Worm (Caenorhabditis elegans): ENCODE results near the gene T01G5.7.
A peak's percentile ranks its signal among the peaks of the same experiment; 100 is the strongest.

T01G5.7 gene

DNA sequence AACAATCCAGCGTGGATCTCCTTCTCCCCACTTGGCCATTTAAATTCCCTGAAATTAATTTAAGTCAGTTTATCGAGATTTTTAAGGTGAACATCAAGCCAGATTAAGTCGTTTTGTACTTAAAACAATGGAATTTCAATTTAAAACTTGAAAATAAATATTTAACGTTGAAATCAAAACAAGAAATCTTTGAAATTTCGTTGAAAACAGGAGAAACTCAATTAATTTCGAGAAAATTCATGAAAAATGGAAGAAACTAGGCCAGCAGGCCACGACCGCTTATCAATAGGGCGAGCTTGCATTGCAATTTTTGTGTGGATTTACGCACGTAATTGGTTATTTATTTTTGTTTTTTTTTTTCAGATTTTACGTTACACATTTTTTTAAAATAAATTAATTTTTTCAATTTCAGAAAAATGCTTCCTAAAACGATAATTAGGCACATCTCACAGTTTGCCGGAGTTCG is 26.4 kb upstream of the T01G5.7 start, which contains the start of the genes ahsa-1 and C01G10.7:
Gene ahsa-1 (minus strand): TSS at position 51 of the 466 bp plus-strand sequence.
Gene C01G10.7 (plus strand): TSS at position 413 of the 466 bp plus-strand sequence.
- TF ChIP-seq nhr-6 (tag; optimal IDR thresholded peaks at IDR 0.05): peak; percentile 99
- TF ChIP-seq php-3 (GFP tag; IDR thresholded peaks at IDR 0.05): no peak
- no peak for TF ChIP-seq hlh-30 (tag; optimal IDR thresholded peaks at IDR 0.05; ENCODE audit: insufficient read depth)
- peak; percentile 70 for TF ChIP-seq F37D6.2 (tag; optimal IDR thresholded peaks at IDR 0.05)
- no peak for TF ChIP-seq Y5F2A.4 (GFP tag; optimal IDR thresholded peaks at IDR 0.05)
- TF ChIP-seq unc-62 (GFP tag; optimal IDR thresholded peaks at IDR 0.05 in 1 of 2): no peak
- no peak for TF ChIP-seq unc-62 (tag; optimal IDR thresholded peaks at IDR 0.05)
- TF ChIP-seq spr-1 (tag; optimal IDR thresholded peaks at IDR 0.05): peak; percentile 46
- TF ChIP-seq ama-1 (optimal IDR thresholded peaks at IDR 0.05): no peak
- peak; percentile 52; the same call in 1 of the 2 replicates for TF ChIP-seq mdt-29 (GFP tag; IDR thresholded peaks at IDR 0.05)
- no peak for TF ChIP-seq dve-1 (tag; optimal IDR thresholded peaks at IDR 0.05; ENCODE audit: insufficient read depth)
- no peak for TF ChIP-seq Y105C5A.15 (GFP tag; IDR thresholded peaks at IDR 0.05)
- no peak for TF ChIP-seq zip-11 (GFP tag; IDR thresholded peaks at IDR 0.05)
- TF ChIP-seq zag-1 (tag; optimal IDR thresholded peaks at IDR 0.05): no peak
- TF ChIP-seq daf-16 (GFP tag; optimal IDR thresholded peaks at IDR 0.05): peak in 1 of 2 experiments; percentile 72
- no peak for TF ChIP-seq daf-16 (tag; optimal IDR thresholded peaks at IDR 0.05)
- TF ChIP-seq nhr-10 (tag; optimal IDR thresholded peaks at IDR 0.05): peak; percentile 8
- peak; percentile 87 for TF ChIP-seq T20F7.1 (GFP tag; optimal IDR thresholded peaks at IDR 0.05)
- peak; percentile 46; the same call in 1 of the 2 replicates for TF ChIP-seq nhr-42 (GFP tag; IDR thresholded peaks at IDR 0.05)
- TF ChIP-seq lin-38 (GFP tag; IDR thresholded peaks at IDR 0.05): peak; percentile 99
- TF ChIP-seq ceh-82 (tag; optimal IDR thresholded peaks at IDR 0.05): no peak
- TF ChIP-seq lir-3 (tag; optimal IDR thresholded peaks at IDR 0.05): no peak
- peak; percentile 88 for TF ChIP-seq nhr-77 (tag; optimal IDR thresholded peaks at IDR 0.05)
- no peak for TF ChIP-seq snpc-4 (tag; optimal IDR thresholded peaks at IDR 0.05)
- TF ChIP-seq nhr-48 (tag; optimal IDR thresholded peaks at IDR 0.05): no peak
- peak; percentile 86 for TF ChIP-seq dmd-9 (GFP tag; IDR thresholded peaks at IDR 0.05)
- TF ChIP-seq pha-4 (GFP tag; IDR thresholded peaks at IDR 0.05): peak; percentile 54; the same call in 1 of the 2 replicates
- TF ChIP-seq pha-4 (tag; optimal IDR thresholded peaks at IDR 0.05): peak; percentile 97
- TF ChIP-seq lin-1 (GFP tag; IDR thresholded peaks at IDR 0.05): no peak
- TF ChIP-seq ZK546.5 (tag; optimal IDR thresholded peaks at IDR 0.05): no peak
- peak; percentile 45 to 64; a peak in 2 of 4 replicates for TF ChIP-seq madf-5 (GFP tag; IDR thresholded peaks at IDR 0.05)
- no peak for TF ChIP-seq jun-1 (tag; optimal IDR thresholded peaks at IDR 0.05)
- TF ChIP-seq mdl-1 (tag; optimal IDR thresholded peaks at IDR 0.05): peak in 1 of 2 experiments; percentile 13
- no peak for TF ChIP-seq nhr-41 (GFP tag; IDR thresholded peaks at IDR 0.05)
- no peak for TF ChIP-seq F10B5.3 (tag; optimal IDR thresholded peaks at IDR 0.05)
- no peak for TF ChIP-seq zip-2 (tag; optimal IDR thresholded peaks at IDR 0.05)
- no peak for TF ChIP-seq nhr-111 (GFP tag; optimal IDR thresholded peaks at IDR 0.05)
- TF ChIP-seq attf-4 (tag; optimal IDR thresholded peaks at IDR 0.05): no peak
- no peak for TF ChIP-seq Y75B8A.6 (GFP tag; IDR thresholded peaks at IDR 0.05)
- TF ChIP-seq pqm-1 (tag; optimal IDR thresholded peaks at IDR 0.05): peak; percentile 72
- no peak for TF ChIP-seq egl-43 (GFP tag; IDR thresholded peaks at IDR 0.05)
- peak; percentile 60 to 98 for TF ChIP-seq hif-1 (tag; optimal IDR thresholded peaks at IDR 0.05)
- peak; percentile 56 for TF ChIP-seq F49E8.2 (tag; optimal IDR thresholded peaks at IDR 0.05; ENCODE audit: borderline replicate concordance)
- peak; percentile 91 for TF ChIP-seq ZK337.2 (GFP tag; IDR thresholded peaks at IDR 0.05)
- no peak for TF ChIP-seq spr-3 (GFP tag; optimal IDR thresholded peaks at IDR 0.05)
- TF ChIP-seq T26A8.4 (GFP tag; IDR thresholded peaks at IDR 0.05): peak; percentile 59; the same call in 1 of the 2 replicates
- no peak for TF ChIP-seq daf-19 (GFP tag; conservative IDR thresholded peaks at IDR 0.05)
- TF ChIP-seq sdz-12 (GFP tag; optimal IDR thresholded peaks at IDR 0.05): no peak
- no peak for TF ChIP-seq unc-39 (tag; optimal IDR thresholded peaks at IDR 0.05)
- TF ChIP-seq rbr-2 (tag; optimal IDR thresholded peaks at IDR 0.05): peak; percentile 87
- no peak for TF ChIP-seq F26F4.8 (GFP tag; conservative IDR thresholded peaks at IDR 0.05)
- TF ChIP-seq ztf-7 (tag; optimal IDR thresholded peaks at IDR 0.05): peak; percentile 40
- TF ChIP-seq mxl-3 (GFP tag; optimal IDR thresholded peaks at IDR 0.05): peak; percentile 19
